Worm (Caenorhabditis elegans) whole organism, L4/young adult: ENCODE results near the gene nspg-14.

ENCODE experiments used
- W03F9.2 ChIP-seq: fragments of 150-350 bp; optimal IDR thresholded peaks from 2 replicates; lab custom pipeline; 2014; ENCODE audit warnings: missing biosample characterization, missing genetic modification characterization
- dao-5 ChIP-seq: sonication (generic microtip); optimal IDR thresholded peaks from 2 replicates; lab custom pipeline; 2016; ENCODE audit warnings: missing genotype, missing genetic modification characterization, moderate library complexity, missing compliant biosample characterization
- him-1 ChIP-seq: sonication (generic microtip); optimal IDR thresholded peaks from 2 replicates; lab custom pipeline; 2016; ENCODE audit warnings: missing genotype, missing genetic modification reagents, missing genetic modification characterization, missing compliant biosample characterization

nspg-14 gene

DNA sequence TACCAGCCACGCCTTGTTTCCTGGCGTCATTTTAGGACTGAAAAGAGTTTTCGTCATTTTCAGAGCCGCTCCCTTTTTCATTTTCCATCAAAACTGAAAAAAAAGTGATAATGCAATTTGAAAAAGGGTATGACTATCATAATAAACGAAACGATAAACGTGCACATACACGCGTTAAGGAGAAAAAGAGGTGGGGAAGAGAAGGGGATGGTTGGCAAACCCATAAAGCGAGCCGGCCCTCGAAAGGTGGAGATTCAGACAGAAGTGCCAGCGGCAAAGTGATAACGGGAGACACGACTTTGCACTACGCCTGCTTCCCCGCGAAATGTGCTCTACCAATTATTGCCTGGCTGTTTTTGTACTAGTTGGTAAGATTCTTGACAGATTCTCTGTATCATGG lies at the start of gene nspg-14:
nspg-14 (plus strand) TSS at position 250 of the 400 bp plus-strand sequence.
- no peak for TF ChIP-seq him-1
- TF ChIP-seq W03F9.2 (tag; lab: Kevin White, UChicago): no peak
- no peak for TF ChIP-seq dao-5 (tag; lab: Kevin White, UChicago)

DNA sequence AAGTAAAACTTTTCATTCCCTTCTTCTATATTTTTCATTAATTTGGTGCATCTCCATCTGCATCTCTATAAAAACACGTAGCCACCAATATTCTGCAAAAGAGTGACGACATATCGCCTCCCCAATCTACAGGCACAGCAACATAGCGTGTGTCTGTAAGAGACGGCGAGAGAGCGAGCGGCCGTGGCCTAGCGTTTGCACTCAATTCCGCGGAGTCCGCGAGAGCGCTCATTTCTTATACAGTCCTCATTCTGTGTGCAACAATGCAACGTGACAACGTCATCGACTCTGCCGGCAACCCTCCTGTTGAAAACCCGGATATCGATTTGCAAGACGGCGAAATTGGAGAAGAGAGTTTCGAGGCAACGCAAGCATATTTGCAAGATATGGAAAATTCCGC lies 47.3 kb upstream of the nspg-14 start, which contains the start of gene H28G03.2:
H28G03.2 (plus strand) TSS at position 200 of the 400 bp plus-strand sequence.
- TF ChIP-seq W03F9.2 (tag; lab: Kevin White, UChicago) (no peak), him-1 (no peak), dao-5 (tag; lab: Kevin White, UChicago) (no peak)

DNA sequence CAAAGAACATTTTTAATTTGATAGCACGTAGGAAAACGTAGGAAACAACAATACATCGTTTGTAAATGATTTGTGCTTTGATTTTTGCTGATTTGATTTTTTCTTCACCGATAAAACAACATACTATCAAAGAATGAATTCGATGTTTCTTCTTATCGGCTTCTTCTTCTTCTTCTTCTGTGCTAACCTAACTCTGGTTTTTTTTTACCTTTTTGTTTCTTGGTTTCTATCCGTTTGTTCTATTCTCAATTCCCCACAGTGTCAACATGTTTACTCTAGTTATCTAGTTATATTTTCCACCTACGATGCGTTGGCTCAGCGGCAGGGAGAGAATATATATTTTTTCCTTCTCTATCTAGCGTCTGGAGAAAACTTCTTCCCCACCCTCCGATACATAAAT lies 45.0 kb upstream of the nspg-14 start:
- no peak for TF ChIP-seq him-1
- no peak for TF ChIP-seq dao-5 (tag; lab: Kevin White, UChicago)
- TF ChIP-seq W03F9.2 (tag; lab: Kevin White, UChicago): no peak

DNA sequence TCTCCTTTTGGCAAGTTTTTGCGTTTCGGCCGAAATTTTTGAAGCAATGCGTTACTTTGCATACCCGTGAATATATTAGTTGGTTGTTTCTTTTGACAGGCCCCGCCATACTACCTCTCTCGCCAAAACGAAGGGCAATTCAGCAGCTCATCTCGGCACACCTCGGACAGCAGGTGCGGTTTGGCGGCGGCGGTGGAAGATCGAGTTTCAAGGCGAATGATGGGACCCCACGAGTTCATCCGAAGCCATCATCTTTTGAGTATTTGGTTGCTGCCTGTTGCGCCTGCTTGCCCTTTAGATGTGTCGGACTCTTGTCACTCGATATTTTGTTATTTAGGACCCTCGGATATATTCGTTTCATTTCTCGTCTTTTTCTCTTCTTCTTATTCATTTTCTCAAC lies 44.5 kb upstream of the nspg-14 start:
- no peak for TF ChIP-seq W03F9.2 (tag; lab: Kevin White, UChicago)
- TF ChIP-seq him-1: no peak
- no peak for TF ChIP-seq dao-5 (tag; lab: Kevin White, UChicago)

DNA sequence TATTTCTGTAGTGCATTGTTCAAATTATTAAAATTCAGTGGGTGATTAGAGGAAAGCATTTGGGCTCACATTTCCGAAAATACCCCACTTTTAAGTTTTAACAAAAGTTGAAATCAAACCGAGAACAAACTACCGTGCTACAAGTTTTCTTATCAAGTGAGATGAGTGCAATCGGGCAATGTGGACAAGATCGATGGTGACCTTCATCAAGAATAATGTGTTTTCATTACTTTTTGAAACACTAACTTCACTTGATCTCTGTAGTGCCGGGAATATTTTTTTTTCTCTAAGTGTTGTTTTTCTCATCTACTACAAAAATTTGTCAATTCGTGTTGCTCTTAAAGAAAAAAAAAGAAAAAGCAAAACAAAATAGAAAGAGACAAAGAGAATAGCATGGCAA lies 44.0 kb upstream of the nspg-14 start:
- TF ChIP-seq him-1 (no peak), dao-5 (tag; lab: Kevin White, UChicago) (no peak), W03F9.2 (tag; lab: Kevin White, UChicago) (no peak)

DNA sequence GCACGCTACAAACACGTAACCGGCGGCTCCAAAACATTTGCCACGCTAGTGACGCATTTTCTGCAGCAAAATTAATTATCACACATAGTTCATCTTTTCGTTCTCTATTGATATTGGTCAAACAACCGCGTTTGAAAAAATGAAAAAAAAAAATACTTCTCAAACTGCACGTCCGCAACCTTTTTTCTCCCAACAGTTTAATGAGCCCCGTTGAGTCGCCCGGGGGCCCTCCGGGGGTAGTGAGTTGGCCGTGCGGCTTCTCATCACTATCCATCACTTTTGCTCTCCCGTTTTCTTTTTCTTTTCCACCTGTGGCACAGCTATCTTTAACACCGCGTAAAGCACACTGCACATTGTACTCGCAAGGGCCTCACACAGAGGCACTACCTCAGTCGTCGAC lies 43.4 kb upstream of the nspg-14 start:
- TF ChIP-seq W03F9.2 (tag; lab: Kevin White, UChicago): no peak
- TF ChIP-seq him-1: no peak
- no peak for TF ChIP-seq dao-5 (tag; lab: Kevin White, UChicago)

DNA sequence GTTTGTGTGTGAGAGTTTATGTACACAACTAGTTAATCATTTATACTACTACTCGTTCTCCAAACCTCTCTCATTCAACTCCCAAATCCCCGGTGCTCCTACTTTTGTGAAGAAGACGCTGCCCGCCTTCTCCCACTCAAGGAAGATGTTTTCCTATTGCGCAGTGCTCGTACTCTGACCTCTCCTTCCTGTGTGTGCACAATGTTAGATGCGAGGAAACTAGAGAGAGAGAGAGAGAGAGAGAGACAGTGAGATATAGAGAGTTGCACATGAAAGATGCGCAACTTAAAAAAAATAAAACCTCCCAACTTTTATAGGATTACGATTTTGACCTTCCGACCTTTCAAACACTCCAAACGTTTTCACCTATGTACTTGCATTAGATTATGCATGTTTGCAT lies 42.3 kb upstream of the nspg-14 start:
- TF ChIP-seq dao-5 (tag; lab: Kevin White, UChicago) (no peak), W03F9.2 (tag; lab: Kevin White, UChicago) (no peak), him-1 (peak; percentile 32)

DNA sequence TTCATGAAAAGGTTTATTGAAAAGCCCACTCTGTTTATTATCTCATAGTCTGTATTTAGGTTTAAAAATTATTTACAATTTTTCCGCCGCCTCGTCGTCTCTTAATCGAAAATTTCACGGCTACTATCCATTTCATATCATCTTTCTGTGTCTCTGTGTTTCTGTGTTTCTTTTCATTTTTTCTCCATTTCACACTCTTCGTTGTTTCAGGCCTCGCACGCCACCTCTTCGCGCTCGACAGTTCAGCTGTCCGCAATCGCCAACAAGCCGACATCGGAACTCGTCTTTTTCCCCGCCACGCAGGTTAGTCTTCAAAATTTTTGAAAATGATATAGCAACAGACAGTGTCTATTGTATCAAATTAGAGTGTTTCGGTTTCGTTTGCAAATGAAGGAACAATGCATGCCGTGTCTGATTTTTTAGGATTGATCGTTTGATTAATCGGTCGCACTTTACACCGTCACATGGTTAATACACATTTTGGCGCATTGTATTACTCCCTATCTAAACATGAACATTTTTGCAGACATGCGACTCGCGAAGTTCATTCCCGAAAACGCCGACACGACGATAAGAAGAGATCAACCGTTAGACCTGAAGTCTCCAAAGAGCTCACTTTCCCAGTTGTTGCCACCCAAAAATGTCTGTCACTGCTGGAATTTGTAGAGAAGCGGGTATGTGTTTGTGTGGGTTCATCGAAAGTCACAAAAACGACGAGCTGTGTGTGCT lies 41.8 kb upstream of the nspg-14 start:
- TF ChIP-seq W03F9.2 (tag; lab: Kevin White, UChicago) (no peak), dao-5 (tag; lab: Kevin White, UChicago) (no peak)

DNA sequence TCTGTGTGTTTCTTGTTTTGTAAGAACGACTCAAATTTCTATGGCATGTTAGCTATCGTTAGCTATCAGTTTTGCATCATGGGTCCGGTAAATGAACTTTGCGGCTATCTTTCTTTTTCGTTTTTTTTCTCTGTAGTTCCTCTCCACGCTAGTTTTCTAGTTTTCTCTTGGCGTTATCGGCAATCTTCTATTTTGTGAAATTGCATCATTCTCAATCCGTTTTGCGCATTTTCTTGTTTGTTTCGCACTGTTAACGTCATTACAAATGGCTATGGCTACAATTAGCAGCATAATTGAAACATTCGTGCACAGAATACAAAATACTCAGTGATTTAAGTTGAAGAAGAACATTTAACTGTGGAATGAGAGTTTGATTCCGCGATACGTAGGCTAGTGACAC lies 39.8 kb upstream of the nspg-14 start:
- TF ChIP-seq him-1 (no peak), dao-5 (tag; lab: Kevin White, UChicago) (no peak), W03F9.2 (tag; lab: Kevin White, UChicago) (no peak)

DNA sequence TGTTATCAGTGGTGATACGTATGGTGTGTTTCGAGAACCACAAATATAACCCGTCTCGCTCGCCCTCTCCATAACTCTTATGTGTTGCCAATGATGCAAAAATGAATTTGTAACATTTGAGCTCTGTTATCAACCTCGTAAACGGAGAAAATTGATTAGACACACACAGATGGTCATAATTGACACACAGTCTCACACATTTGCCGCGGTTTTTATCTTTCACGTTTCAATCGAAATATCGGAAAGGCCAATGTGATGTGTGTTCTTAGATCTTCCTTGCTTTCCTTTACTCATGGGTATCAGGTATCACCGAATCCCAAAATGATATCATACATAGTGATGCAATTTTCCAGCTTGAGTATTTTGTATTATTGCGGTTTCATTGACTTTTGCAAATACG lies 39.3 kb upstream of the nspg-14 start:
- TF ChIP-seq W03F9.2 (tag; lab: Kevin White, UChicago) (no peak), dao-5 (tag; lab: Kevin White, UChicago) (no peak), him-1 (no peak)

DNA sequence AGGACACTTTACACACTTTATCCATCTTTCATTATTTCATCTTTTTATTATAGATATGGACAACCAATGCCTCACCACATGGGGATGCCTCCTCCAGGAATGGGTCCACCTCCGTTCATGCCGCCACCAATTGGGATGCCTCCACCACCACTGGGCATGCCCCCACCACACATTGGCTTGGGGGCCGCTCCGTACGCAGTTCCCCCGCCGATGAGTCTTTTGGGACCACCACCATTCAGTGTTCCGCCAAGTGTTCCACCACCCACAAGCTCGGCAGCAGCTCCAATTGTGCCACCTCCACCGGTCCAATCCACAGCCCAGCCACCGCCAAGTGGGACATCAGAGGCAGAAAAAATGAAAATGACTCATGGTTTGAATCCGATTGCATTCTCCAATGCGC lies 38.1 kb upstream of the nspg-14 start:
- no peak for TF ChIP-seq him-1
- no peak for TF ChIP-seq W03F9.2 (tag; lab: Kevin White, UChicago)
- TF ChIP-seq dao-5 (tag; lab: Kevin White, UChicago): no peak

DNA sequence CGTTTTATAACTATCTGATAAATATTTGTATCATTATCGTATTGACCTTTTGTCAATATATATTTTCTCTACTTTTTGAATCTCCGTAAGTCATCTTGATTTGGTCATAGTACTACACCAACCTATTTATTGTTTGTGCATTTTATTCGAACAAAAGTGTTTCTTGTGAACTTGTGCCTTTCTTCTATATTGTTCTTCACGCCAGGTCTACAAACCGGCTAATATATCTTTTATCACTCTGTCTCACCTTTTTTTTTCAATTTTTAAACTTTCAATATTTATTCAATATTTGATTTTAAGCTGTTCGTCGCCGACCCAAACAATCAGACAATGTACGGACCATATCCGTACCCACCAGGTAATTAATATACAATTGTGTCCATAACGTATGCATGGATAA lies 36.8 kb upstream of the nspg-14 start, which contains the start of gene hrpa-2:
hrpa-2 (plus strand) TSS at position 301 of the 400 bp plus-strand sequence.
- TF ChIP-seq dao-5 (tag; lab: Kevin White, UChicago) (no peak), him-1 (no peak), W03F9.2 (tag; lab: Kevin White, UChicago) (no peak)

DNA sequence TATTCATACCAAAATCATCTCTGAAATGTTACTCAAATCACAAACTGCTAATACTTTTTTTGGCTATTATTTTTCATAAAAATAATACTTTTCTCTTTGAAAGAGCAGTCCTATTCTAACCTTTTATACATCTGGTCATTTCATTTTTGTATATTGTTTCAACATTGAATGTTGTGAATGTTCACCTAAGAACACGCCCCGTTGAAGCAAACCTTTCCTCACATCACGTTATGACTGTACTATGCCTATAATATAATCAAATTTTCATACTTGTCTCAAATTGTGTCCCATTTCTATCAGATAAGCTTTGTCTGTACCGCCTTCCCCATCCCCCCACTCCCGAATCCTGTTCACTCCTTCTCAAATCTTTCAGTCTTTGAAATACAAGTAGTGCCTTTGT lies 34.5 kb upstream of the nspg-14 start:
- no peak for TF ChIP-seq him-1

DNA sequence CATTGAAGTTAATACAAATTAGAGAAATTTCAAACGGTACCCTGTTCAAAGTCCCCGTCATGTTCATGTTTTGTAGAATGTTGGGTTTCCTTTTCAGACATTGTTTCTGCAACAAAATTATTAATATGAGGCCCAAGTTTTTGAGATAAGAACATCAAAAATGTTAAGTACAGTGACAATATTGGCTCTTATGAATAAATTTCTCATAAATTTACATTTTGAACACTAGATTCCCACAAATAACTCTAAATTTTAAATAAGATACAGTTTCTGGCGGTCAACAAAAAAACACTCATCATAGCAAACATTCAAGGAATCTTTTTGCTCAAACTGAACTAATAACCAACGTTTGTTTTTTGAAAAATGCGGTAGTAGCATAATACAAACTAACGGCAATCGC lies 26.6 kb upstream of the nspg-14 start, which contains the start of gene H28G03.3:
H28G03.3 (minus strand) TSS at position 101 of the 400 bp plus-strand sequence.
- no peak for TF ChIP-seq W03F9.2 (tag; lab: Kevin White, UChicago)
- no peak for TF ChIP-seq him-1
- no peak for TF ChIP-seq dao-5 (tag; lab: Kevin White, UChicago)

DNA sequence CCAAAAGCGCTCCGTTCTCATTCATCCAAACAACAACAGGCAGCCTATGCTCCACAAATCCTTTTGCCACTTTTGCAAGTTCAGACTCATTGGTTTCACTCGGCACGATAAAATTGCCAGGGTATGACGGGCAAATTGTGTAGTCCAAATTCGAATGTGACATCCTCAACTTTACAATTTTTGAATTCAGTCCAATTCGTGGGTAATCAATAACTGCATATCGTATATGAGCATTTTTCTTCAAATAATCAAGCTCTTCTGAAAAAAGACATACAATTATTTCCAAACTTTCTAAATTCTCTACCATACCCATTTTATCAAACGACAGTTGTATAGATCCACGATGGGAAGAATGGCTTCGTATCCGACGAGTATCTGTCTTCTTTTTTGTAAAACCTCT lies 14.6 kb upstream of the nspg-14 start:
- TF ChIP-seq dao-5 (tag; lab: Kevin White, UChicago) (no peak), him-1 (no peak), W03F9.2 (tag; lab: Kevin White, UChicago) (no peak)
